Worm (Caenorhabditis elegans): ENCODE data around the gene glb-9.

ce11 chrII:7459205-7459604, 59.9 kb downstream of the glb-9 start, which contains the start of gene D1022.2:
- TF ChIP-seq med-1 (GFP tag; optimal IDR thresholded peaks at IDR 0.05; ENCODE audit: insufficient read depth) (no peak), ref-1 (GFP tag; conservative IDR thresholded peaks at IDR 0.05) (no peak), cog-1 (tag; optimal IDR thresholded peaks at IDR 0.05) (no peak)
